Worm (Caenorhabditis elegans) whole organism, late embryonic: Measurements from ENCODE around the gene dhs-28.

Source experiments
- C08G9.2 ChIP-seq: sonication (generic microtip); optimal IDR thresholded peaks from 2 replicates; lab custom pipeline; 2016; ENCODE audit warnings: mild to moderate bottlenecking, missing genetic modification characterization, moderate library complexity, missing compliant biosample characterization
- ceh-19 ChIP-seq: fragments of 200-800 bp; sonication (Bioruptor generic); optimal IDR thresholded peaks from 2 replicates; lab custom pipeline; 2018; ENCODE audit warnings: mild to moderate bottlenecking, missing genetic modification characterization, missing compliant biosample characterization
- ceh-34 ChIP-seq: sonication (generic microtip); optimal IDR thresholded peaks from 2 replicates; lab custom pipeline; 2016; ENCODE audit warnings: mild to moderate bottlenecking, missing genetic modification characterization, missing compliant biosample characterization
- dmd-4 ChIP-seq: sonication (generic microtip); optimal IDR thresholded peaks from 2 replicates; lab custom pipeline; 2016; ENCODE audit warnings: borderline replicate concordance, missing genetic modification characterization, missing compliant biosample characterization
- gmeb-2 ChIP-seq: sonication (generic microtip); optimal IDR thresholded peaks from 2 replicates; lab custom pipeline; 2016; ENCODE audit warnings: missing genetic modification characterization, inconsistent platforms, missing compliant biosample characterization
- madf-2 ChIP-seq: sonication (generic microtip); optimal IDR thresholded peaks from 2 replicates; lab custom pipeline; 2017; ENCODE audit warnings: missing genetic modification characterization, missing compliant biosample characterization
- nhr-11 ChIP-seq: fragments of 150-350 bp; optimal IDR thresholded peaks from 2 replicates; lab custom pipeline; 2014; ENCODE audit warnings: missing biosample characterization, missing genetic modification characterization
- pqm-1 ChIP-seq: sonication (generic microtip); optimal IDR thresholded peaks from 2 replicates; lab custom pipeline; 2016; ENCODE audit warnings: missing genetic modification characterization, missing compliant biosample characterization
- rnt-1 ChIP-seq: sonication (generic microtip); optimal IDR thresholded peaks from 2 replicates; lab custom pipeline; 2016; ENCODE audit warnings: missing genetic modification characterization, missing compliant biosample characterization
- tbx-2 ChIP-seq: sonication (generic microtip); optimal IDR thresholded peaks from 2 replicates; lab custom pipeline; 2016; ENCODE audit warnings: missing genetic modification characterization, missing compliant biosample characterization
- unc-55 ChIP-seq: sonication (generic microtip); optimal IDR thresholded peaks from 2 replicates; lab custom pipeline; 2017; ENCODE audit warnings: missing biosample characterization, missing genetic modification reagents, missing genetic modification characterization

ce11 chrX:6778014-6778413 is 40.2 kb upstream of the dhs-28 start, which contains the start of gene irk-1:
- TF ChIP-seq unc-55 (GFP tag; lab: Kevin White, UChicago) (no peak), madf-2 (tag; lab: Kevin White, UChicago) (no peak), ceh-19 (GFP tag; lab: Kevin White, UChicago) (no peak), ceh-34 (tag; lab: Kevin White, UChicago) (no peak), rnt-1 (tag; lab: Kevin White, UChicago) (no peak), C08G9.2 (tag; lab: Kevin White, UChicago) (no peak), nhr-11 (tag; lab: Kevin White, UChicago) (no peak), dmd-4 (tag; lab: Kevin White, UChicago) (no peak), gmeb-2 (tag; lab: Kevin White, UChicago) (no peak), pqm-1 (tag; lab: Kevin White, UChicago) (no peak), tbx-2 (tag; lab: Kevin White, UChicago) (no peak)
